Fruit fly (Drosophila melanogaster): Measurements from ENCODE around the gene otu.

Gene otu

DNA sequence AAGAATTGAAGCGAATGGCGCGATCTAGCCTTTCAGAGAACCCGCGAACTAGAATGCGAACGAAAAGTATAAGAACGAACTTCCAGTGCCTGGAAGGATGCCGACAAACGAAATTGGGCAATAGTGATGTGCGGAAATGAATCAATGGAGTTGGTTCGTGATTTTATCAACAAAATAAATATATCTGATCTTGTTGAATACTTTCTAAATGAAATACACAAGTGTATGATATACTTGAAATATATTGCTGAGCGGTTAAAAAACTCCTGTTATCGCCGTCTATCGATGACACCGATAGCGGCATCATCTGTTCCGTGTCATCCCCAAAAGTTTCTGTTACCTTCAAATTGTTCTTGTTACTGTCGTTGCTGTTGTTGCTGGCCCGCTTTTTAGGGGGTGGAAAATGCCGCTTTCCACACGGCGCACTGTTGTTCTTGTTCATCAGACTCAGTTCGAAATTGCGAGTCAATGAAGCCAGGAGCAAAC is at the start of gene otu:
Gene otu, minus strand, starts transcription at position 51 of the 486 bp plus-strand sequence.
- TF ChIP-seq CG8478 (optimal IDR thresholded peaks at IDR 0.05) (no peak), pan (optimal IDR thresholded peaks at IDR 0.05) (no peak), usp (GFP tag; optimal IDR thresholded peaks at IDR 0.05) (no peak), EcR (GFP tag; optimal IDR thresholded peaks at IDR 0.05) (no peak), psq (optimal IDR thresholded peaks at IDR 0.05) (no peak), Dll (optimal IDR thresholded peaks at IDR 0.05) (no peak)

dm6 chrX:8538993-8539392 is 49.7 kb upstream of the otu start:
- TF ChIP-seq Dll (optimal IDR thresholded peaks at IDR 0.05) (no peak), CG8478 (optimal IDR thresholded peaks at IDR 0.05) (no peak), pan (optimal IDR thresholded peaks at IDR 0.05) (no peak)

dm6 chrX:8538182-8538581 is 48.8 kb upstream of the otu start:
- TF ChIP-seq psq (optimal IDR thresholded peaks at IDR 0.05), result no peak

DNA sequence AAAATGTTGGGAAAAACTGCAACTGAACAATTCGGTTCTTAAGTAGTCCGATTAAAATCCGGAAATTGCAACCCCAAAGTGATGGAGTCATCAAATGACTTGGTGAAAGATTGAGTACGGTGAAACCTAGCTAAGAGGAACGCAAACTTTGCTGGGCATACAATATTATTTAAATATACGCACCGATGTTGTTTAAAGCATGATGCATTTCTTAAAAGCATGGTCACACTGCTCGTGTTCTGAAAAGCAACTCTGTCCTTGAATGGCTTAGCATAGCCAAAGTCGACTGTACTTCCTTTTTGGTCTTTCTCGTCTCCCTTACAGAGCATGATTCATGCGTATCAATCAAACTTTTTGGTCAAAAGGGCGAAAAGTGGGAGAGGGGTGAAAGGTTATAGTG is 47.3 kb upstream of the otu start:
- TF ChIP-seq pan (optimal IDR thresholded peaks at IDR 0.05) (no peak), usp (GFP tag; optimal IDR thresholded peaks at IDR 0.05) (no peak), psq (optimal IDR thresholded peaks at IDR 0.05) (no peak)

dm6 chrX:8534734-8535133 is 45.4 kb upstream of the otu start:
- TF ChIP-seq CG8478 (optimal IDR thresholded peaks at IDR 0.05) (no peak), Dll (optimal IDR thresholded peaks at IDR 0.05) (no peak), usp (GFP tag; optimal IDR thresholded peaks at IDR 0.05) (no peak), psq (optimal IDR thresholded peaks at IDR 0.05) (no peak), pan (optimal IDR thresholded peaks at IDR 0.05) (no peak), EcR (GFP tag; optimal IDR thresholded peaks at IDR 0.05) (no peak)

- no peak for TF ChIP-seq usp (GFP tag; optimal IDR thresholded peaks at IDR 0.05)
- TF ChIP-seq CG8478 (optimal IDR thresholded peaks at IDR 0.05), result no peak
- TF ChIP-seq pan (optimal IDR thresholded peaks at IDR 0.05), result no peak
- no peak for TF ChIP-seq Dll (optimal IDR thresholded peaks at IDR 0.05)
- no peak for TF ChIP-seq psq (optimal IDR thresholded peaks at IDR 0.05)
These were observed 45.0 kb upstream of the otu start for dm6 chrX:8534321-8534661.

- no peak for TF ChIP-seq EcR (GFP tag; optimal IDR thresholded peaks at IDR 0.05)
- TF ChIP-seq pan (optimal IDR thresholded peaks at IDR 0.05), result no peak
- TF ChIP-seq usp (GFP tag; optimal IDR thresholded peaks at IDR 0.05), result no peak
- no peak for TF ChIP-seq Dll (optimal IDR thresholded peaks at IDR 0.05)
- no peak for TF ChIP-seq CG8478 (optimal IDR thresholded peaks at IDR 0.05)
- no peak for TF ChIP-seq psq (optimal IDR thresholded peaks at IDR 0.05)
These were observed 44.4 kb upstream of the otu start for dm6 chrX:8533589-8534320.

- TF ChIP-seq usp (GFP tag; optimal IDR thresholded peaks at IDR 0.05) (no peak), pan (optimal IDR thresholded peaks at IDR 0.05) (no peak), Dll (optimal IDR thresholded peaks at IDR 0.05) (no peak), CG8478 (optimal IDR thresholded peaks at IDR 0.05) (no peak), EcR (GFP tag; optimal IDR thresholded peaks at IDR 0.05) (no peak), psq (optimal IDR thresholded peaks at IDR 0.05) (no peak)
These were observed 42.4 kb upstream of the otu start for dm6 chrX:8531775-8532174.

DNA sequence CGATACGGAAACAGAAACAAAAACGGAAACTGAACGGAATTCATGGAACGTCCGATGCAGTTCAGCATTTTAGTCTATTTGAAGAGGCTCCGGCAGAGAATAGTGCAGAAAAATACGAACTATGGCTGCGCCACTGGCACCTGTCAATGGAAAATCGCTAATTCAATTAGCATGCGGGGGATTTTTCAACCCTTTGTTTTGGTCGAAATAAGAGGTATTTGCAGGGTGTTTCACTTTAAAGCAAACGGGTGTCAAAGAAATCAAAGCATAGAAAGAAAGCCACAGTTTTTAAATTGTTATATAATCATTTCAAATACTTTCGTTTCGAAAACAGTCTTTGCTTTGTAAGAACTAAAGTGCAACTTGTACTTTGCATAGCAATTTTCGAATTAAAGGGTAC is 40.3 kb upstream of the otu start, which contains the start of gene PIP82:
Gene PIP82, minus strand, starts transcription at position 101 of the 400 bp plus-strand sequence.
- TF ChIP-seq Dll (optimal IDR thresholded peaks at IDR 0.05), result no peak
- no peak for TF ChIP-seq psq (optimal IDR thresholded peaks at IDR 0.05)
- TF ChIP-seq usp (GFP tag; optimal IDR thresholded peaks at IDR 0.05), result no peak
- TF ChIP-seq pan (optimal IDR thresholded peaks at IDR 0.05), result no peak
- no peak for TF ChIP-seq CG8478 (optimal IDR thresholded peaks at IDR 0.05)
- no peak for TF ChIP-seq EcR (GFP tag; optimal IDR thresholded peaks at IDR 0.05)

DNA sequence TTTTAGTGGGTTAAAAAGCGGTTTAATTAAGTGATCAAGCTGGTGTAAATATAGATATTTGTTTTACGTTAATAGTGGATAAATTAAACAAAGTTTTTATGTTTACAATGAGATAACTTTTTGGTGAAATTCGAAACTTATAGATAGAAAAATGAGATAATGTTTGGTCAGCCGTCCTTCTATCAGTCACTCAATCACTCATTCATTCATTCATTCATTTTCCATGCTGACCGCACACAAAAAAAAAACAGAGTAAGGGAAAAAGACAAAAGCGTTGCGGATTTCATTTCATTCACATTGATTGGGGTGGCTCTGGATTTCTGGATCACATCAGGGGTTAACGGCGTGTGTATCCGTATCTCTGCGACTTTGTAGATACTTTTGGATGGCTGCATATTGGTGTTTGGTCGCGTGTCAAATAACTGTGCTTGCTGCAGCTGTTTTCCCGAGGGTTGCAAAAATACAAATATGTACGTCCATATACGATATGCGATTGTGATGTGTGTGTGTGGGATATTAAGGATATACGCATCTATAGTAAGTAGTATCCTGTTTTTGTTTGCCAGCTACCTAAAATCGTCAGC is 34.3 kb upstream of the otu start:
- TF ChIP-seq CG8478 (optimal IDR thresholded peaks at IDR 0.05), result no peak
- TF ChIP-seq psq (optimal IDR thresholded peaks at IDR 0.05), result no peak
- no peak for TF ChIP-seq usp (GFP tag; optimal IDR thresholded peaks at IDR 0.05)
- no peak for TF ChIP-seq Dll (optimal IDR thresholded peaks at IDR 0.05)
- no peak for TF ChIP-seq EcR (GFP tag; optimal IDR thresholded peaks at IDR 0.05)
- no peak for TF ChIP-seq pan (optimal IDR thresholded peaks at IDR 0.05)

DNA sequence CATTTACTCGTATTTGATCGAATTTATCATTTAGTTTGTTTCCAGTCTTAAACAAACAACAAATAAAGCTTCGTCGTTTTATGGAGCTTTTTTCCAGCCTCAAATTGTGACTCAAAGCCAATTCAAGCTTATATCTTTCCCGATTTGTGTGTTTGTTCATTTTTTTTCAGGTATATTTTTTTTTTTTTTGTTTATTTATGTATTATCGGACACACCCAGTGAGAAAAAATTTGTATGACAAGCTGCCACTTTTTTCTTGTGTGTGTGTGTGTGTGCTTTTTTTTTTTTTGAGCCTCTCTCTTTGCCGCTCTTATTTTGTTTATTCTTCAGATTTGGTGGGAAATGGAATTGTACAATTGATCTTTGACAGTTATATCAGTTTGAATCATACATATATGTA is 33.2 kb upstream of the otu start:
- no peak for TF ChIP-seq EcR (GFP tag; optimal IDR thresholded peaks at IDR 0.05)
- TF ChIP-seq psq (optimal IDR thresholded peaks at IDR 0.05), result no peak
- no peak for TF ChIP-seq Dll (optimal IDR thresholded peaks at IDR 0.05)
- no peak for TF ChIP-seq CG8478 (optimal IDR thresholded peaks at IDR 0.05)
- no peak for TF ChIP-seq usp (GFP tag; optimal IDR thresholded peaks at IDR 0.05)
- no peak for TF ChIP-seq pan (optimal IDR thresholded peaks at IDR 0.05)

- TF ChIP-seq Dll (optimal IDR thresholded peaks at IDR 0.05) (no peak), EcR (GFP tag; optimal IDR thresholded peaks at IDR 0.05) (no peak), pan (optimal IDR thresholded peaks at IDR 0.05) (no peak), psq (optimal IDR thresholded peaks at IDR 0.05) (no peak), usp (GFP tag; optimal IDR thresholded peaks at IDR 0.05) (no peak), CG8478 (optimal IDR thresholded peaks at IDR 0.05) (no peak)
These were observed 32.2 kb upstream of the otu start for dm6 chrX:8521492-8521891.

DNA sequence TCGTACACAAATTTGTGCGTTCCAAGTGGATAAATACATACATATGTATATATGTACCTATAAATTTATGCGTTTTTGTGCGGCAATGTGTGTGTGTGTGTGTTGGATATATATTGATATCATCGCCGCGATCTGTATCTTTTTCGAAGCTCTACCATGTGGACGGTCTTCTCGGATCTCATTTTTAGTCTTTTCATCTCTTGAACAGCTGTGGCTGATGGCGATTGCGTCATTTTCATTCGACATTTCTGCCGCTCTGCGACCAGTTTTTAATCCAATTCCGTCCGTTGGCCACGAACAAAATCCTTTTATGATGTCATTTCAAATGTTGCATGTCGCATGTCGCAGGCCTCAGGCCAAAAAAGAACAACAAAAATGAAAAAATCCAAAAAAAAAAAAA is 31.2 kb upstream of the otu start:
- TF ChIP-seq psq (optimal IDR thresholded peaks at IDR 0.05) (no peak), EcR (GFP tag; optimal IDR thresholded peaks at IDR 0.05) (no peak), Dll (optimal IDR thresholded peaks at IDR 0.05) (no peak), CG8478 (optimal IDR thresholded peaks at IDR 0.05) (no peak)
